Worm (Caenorhabditis elegans) whole organism, L4/young adult: ENCODE measurements around the gene K10G6.5.

Source experiments
- W03F9.2 ChIP-seq: fragments of 150-350 bp; optimal IDR thresholded peaks from 2 replicates; lab custom pipeline; 2014; ENCODE audit warnings: missing biosample characterization, missing genetic modification characterization
- dao-5 ChIP-seq: sonication (generic microtip); optimal IDR thresholded peaks from 2 replicates; lab custom pipeline; 2016; ENCODE audit warnings: missing genotype, missing genetic modification characterization, moderate library complexity, missing compliant biosample characterization
- him-1 ChIP-seq: sonication (generic microtip); optimal IDR thresholded peaks from 2 replicates; lab custom pipeline; 2016; ENCODE audit warnings: missing genotype, missing genetic modification reagents, missing genetic modification characterization, missing compliant biosample characterization

- TF ChIP-seq dao-5 (tag; lab: Kevin White, UChicago), result no peak
- no peak for TF ChIP-seq him-1
- no peak for TF ChIP-seq W03F9.2
Observed at ce11 chrII:4011518-4011917, 24.5 kb downstream of the K10G6.5 start.
